Fruit fly (Drosophila melanogaster) whole organism, embryonic: Measurements from ENCODE around the gene boil.
A peak's percentile ranks its signal among the peaks of the same experiment; 100 is the strongest.

Source experiments
- Atf-2 ChIP-seq: fragments of 200-800 bp; sonication (Bioruptor generic); optimal IDR thresholded peaks from 2 replicates; lab custom pipeline; 2016; ENCODE audit warnings: missing biosample characterization, missing genetic modification characterization
- Bgb ChIP-seq: fragments of 200-800 bp; sonication (Bioruptor generic); IDR thresholded peaks from 2 replicates; pipeline ENCODE4 v1.3.6; 2022; ENCODE audit warnings: missing biosample characterization, missing genetic modification characterization; ENCODE audit not compliant: partially characterized antibody
- CG10147 ChIP-seq: fragments of 200-800 bp; sonication (Bioruptor generic); optimal IDR thresholded peaks from 2 replicates; lab custom pipeline; 2019; ENCODE audit warnings: missing biosample characterization, mild to moderate bottlenecking, missing genetic modification characterization, moderate library complexity
- CG10209 ChIP-seq: fragments of 200-800 bp; sonication (Bioruptor generic); optimal IDR thresholded peaks from 3 replicates; lab custom pipeline; 2017; ENCODE audit warnings: missing biosample characterization, mild to moderate bottlenecking, missing genetic modification characterization, missing genetic modification reagents
- CG10431 ChIP-seq: fragments of 200-800 bp; sonication (Bioruptor generic); optimal IDR thresholded peaks from 3 replicates; lab custom pipeline; 2018; ENCODE audit warnings: missing biosample characterization, mild to moderate bottlenecking, missing genetic modification characterization
- CG11456 ChIP-seq: fragments of 200-800 bp; sonication (Bioruptor generic); IDR thresholded peaks from 3 replicates; pipeline ENCODE4 v1.3.6; 2022; ENCODE audit warnings: missing biosample characterization, missing genetic modification characterization
- CG11560 ChIP-seq: fragments of 200-800 bp; sonication (Bioruptor generic); IDR thresholded peaks from 3 replicates; pipeline ENCODE4 v1.3.6; 2022; ENCODE audit warnings: missing biosample characterization, missing genetic modification characterization
- CG1233 ChIP-seq: fragments of 200-800 bp; sonication (Bioruptor generic); optimal IDR thresholded peaks from 4 replicates; lab custom pipeline; 2018; ENCODE audit warnings: missing biosample characterization, mild to moderate bottlenecking, missing genetic modification characterization
- CG13287 ChIP-seq: fragments of 200-800 bp; sonication (Bioruptor generic); IDR thresholded peaks from 2 replicates; pipeline ENCODE4 v1.3.6; 2022; ENCODE audit warnings: missing biosample characterization, missing genetic modification characterization; ENCODE audit not compliant: partially characterized antibody
- CG15269 ChIP-seq: fragments of 200-800 bp; sonication (Bioruptor generic); optimal IDR thresholded peaks from 2 replicates; lab custom pipeline; 2018; ENCODE audit warnings: missing biosample characterization, mild to moderate bottlenecking, missing genetic modification characterization, moderate library complexity
- CG1529 ChIP-seq: fragments of 200-800 bp; sonication (Bioruptor generic); optimal IDR thresholded peaks from 3 replicates; lab custom pipeline; 2018; ENCODE audit warnings: missing biosample characterization, missing genetic modification characterization
- CG15479 ChIP-seq: fragments of 200-800 bp; sonication (Bioruptor generic); optimal IDR thresholded peaks from 3 replicates; lab custom pipeline; 2019; ENCODE audit warnings: missing biosample characterization, mild to moderate bottlenecking, missing genetic modification characterization, moderate library complexity
- CG15601 ChIP-seq: fragments of 200-800 bp; sonication (Bioruptor generic); optimal IDR thresholded peaks from 3 replicates; lab custom pipeline; 2019; ENCODE audit warnings: missing biosample characterization, mild to moderate bottlenecking, missing genetic modification characterization, moderate library complexity
- CG18599 ChIP-seq: fragments of 200-800 bp; sonication (Bioruptor generic); optimal IDR thresholded peaks from 3 replicates; lab custom pipeline; 2017; ENCODE audit warnings: missing biosample characterization, missing genetic modification characterization, mild to moderate bottlenecking, moderate library complexity, missing genetic modification reagents
- CG2120 ChIP-seq: fragments of 200-800 bp; sonication (Bioruptor generic); optimal IDR thresholded peaks from 3 replicates; lab custom pipeline; 2016; ENCODE audit warnings: missing biosample characterization, missing genetic modification characterization
- CG30020 ChIP-seq: fragments of 200-800 bp; optimal IDR thresholded peaks from 2 replicates; lab custom pipeline; 2019; ENCODE audit warnings: missing biosample characterization, mild to moderate bottlenecking, missing genetic modification characterization, moderate library complexity
- CG4328 ChIP-seq: fragments of 200-800 bp; sonication (Bioruptor generic); optimal IDR thresholded peaks from 3 replicates; lab custom pipeline; 2017; ENCODE audit warnings: missing biosample characterization, missing genetic modification reagents, missing genetic modification characterization
- CG4617 ChIP-seq: fragments of 200-800 bp; sonication (Bioruptor generic); optimal IDR thresholded peaks from 3 replicates; lab custom pipeline; 2016; ENCODE audit warnings: missing biosample characterization, missing genetic modification characterization, borderline replicate concordance
- CG6175 ChIP-seq: fragments of 200-800 bp; sonication (Bioruptor generic); IDR thresholded peaks from 3 replicates; pipeline ENCODE4 v1.3.6; 2022; ENCODE audit warnings: missing biosample characterization, missing genetic modification characterization
- CG8290 ChIP-seq, 3 experiments: fragments of 200-800 bp; sonication (Bioruptor generic); optimal IDR thresholded peaks; 2 replicates each; lab custom pipeline; 2016 to 2019; ENCODE audit warnings: missing biosample characterization in 3 of 3, missing genetic modification characterization in 3 of 3, mild to moderate bottlenecking in 2 of 3, moderate library complexity in 1 of 3
- CG8765 ChIP-seq: fragments of 200-800 bp; sonication (Bioruptor generic); IDR thresholded peaks from 2 replicates; pipeline ENCODE4 v1.3.6; 2022; ENCODE audit warnings: missing biosample characterization, missing genetic modification characterization
- CG8924 ChIP-seq: fragments of 200-800 bp; optimal IDR thresholded peaks from 3 replicates; lab custom pipeline; 2019; ENCODE audit warnings: missing biosample characterization, mild to moderate bottlenecking, missing genetic modification characterization, moderate library complexity
- CG9797 ChIP-seq: fragments of 200-800 bp; sonication (Bioruptor generic); optimal IDR thresholded peaks from 3 replicates; lab custom pipeline; 2018; ENCODE audit warnings: missing biosample characterization, mild to moderate bottlenecking, missing genetic modification characterization
- Camta ChIP-seq: fragments of 200-800 bp; sonication (Bioruptor generic); optimal IDR thresholded peaks from 2 replicates; lab custom pipeline; 2016; ENCODE audit warnings: missing biosample characterization, missing genetic modification characterization
- Dad ChIP-seq: fragments of 200-800 bp; sonication (Bioruptor generic); optimal IDR thresholded peaks from 3 replicates; lab custom pipeline; 2016; ENCODE audit warnings: missing biosample characterization, missing genetic modification characterization
- Doc3 ChIP-seq: fragments of 200-800 bp; sonication (Bioruptor generic); IDR thresholded peaks from 3 replicates; pipeline ENCODE4 v1.3.6; 2022; ENCODE audit warnings: missing biosample characterization, missing genetic modification characterization; ENCODE audit not compliant: partially characterized antibody
- Dp ChIP-seq: fragments of 200-800 bp; sonication (Bioruptor generic); optimal IDR thresholded peaks from 2 replicates; lab custom pipeline; 2018; ENCODE audit warnings: missing biosample characterization, mild to moderate bottlenecking, missing genetic modification characterization, moderate library complexity
- E2f1 ChIP-seq: fragments of 200-800 bp; sonication (Bioruptor generic); IDR thresholded peaks from 2 replicates; pipeline ENCODE4 v1.3.6; 2022; ENCODE audit warnings: missing biosample characterization, missing genetic modification characterization
- Eip74EF ChIP-seq, 2 experiments: fragments of 200-800 bp in 1 of 2; fragments of >200 bp in 1 of 2; sonication (Bioruptor generic) in 1 of 2; optimal IDR thresholded peaks; 2 replicates each; lab custom pipeline; 2017 to 2019; ENCODE audit warnings: missing biosample characterization in 2 of 2, missing genetic modification characterization in 2 of 2, mild to moderate bottlenecking in 1 of 2, moderate library complexity in 1 of 2
- Ets65A ChIP-seq: fragments of 200-800 bp; sonication (Bioruptor generic); peaks from one replicate; lab custom pipeline; 2016; ENCODE audit warnings: missing biosample characterization, missing genetic modification characterization
- Lim3 ChIP-seq: fragments of 200-800 bp; sonication (Bioruptor generic); IDR thresholded peaks from 2 replicates; pipeline ENCODE4 v1.3.6; 2022; ENCODE audit warnings: missing biosample characterization, missing genetic modification characterization
- Rfx ChIP-seq: fragments of 200-800 bp; sonication (Bioruptor generic); IDR thresholded peaks from 2 replicates; pipeline ENCODE4 v1.3.6; 2022; ENCODE audit warnings: missing biosample characterization, missing genetic modification characterization
- Sry-δ ChIP-seq: fragments of 200-800 bp; sonication (Bioruptor generic); optimal IDR thresholded peaks from 2 replicates; lab custom pipeline; 2016; ENCODE audit warnings: missing biosample characterization, missing genetic modification characterization
- Taf1 ChIP-seq: fragments of 200-800 bp; sonication (Bioruptor generic); IDR thresholded peaks from 2 replicates; pipeline ENCODE4 v1.3.6; 2022; ENCODE audit warnings: missing biosample characterization, missing genetic modification characterization
- crp ChIP-seq, 2 experiments: fragments of 200-800 bp; sonication (Bioruptor generic); optimal IDR thresholded peaks; 2 replicates in 1 of 2; 3 replicates in 1 of 2; lab custom pipeline; 2017; ENCODE audit warnings: missing biosample characterization in 2 of 2, missing genetic modification characterization in 2 of 2, mild to moderate bottlenecking in 1 of 2, moderate library complexity in 1 of 2
- dmrt11E ChIP-seq: fragments of 200-800 bp; sonication (Bioruptor generic); optimal IDR thresholded peaks from 3 replicates; lab custom pipeline; 2018; ENCODE audit warnings: missing biosample characterization, mild to moderate bottlenecking, missing genetic modification characterization, moderate library complexity
- en ChIP-seq: fragments of 200-800 bp; sonication (Bioruptor generic); optimal IDR thresholded peaks from 2 replicates; lab custom pipeline; 2016; ENCODE audit warnings: missing biosample characterization, missing genetic modification characterization
- h ChIP-seq: fragments of >200 bp; optimal IDR thresholded peaks from 2 replicates; lab custom pipeline; 2017
- her ChIP-seq: fragments of 200-800 bp; sonication (Bioruptor generic); optimal IDR thresholded peaks from 2 replicates; lab custom pipeline; 2016; ENCODE audit warnings: missing biosample characterization, missing genetic modification characterization
- hkb ChIP-seq, 2 experiments: fragments of 200-800 bp in 1 of 2; fragments of >200 bp in 1 of 2; sonication (Bioruptor generic) in 1 of 2; IDR thresholded peaks in 1 of 2; optimal IDR thresholded peaks in 1 of 2; 2 replicates each; pipeline versions ENCODE4 v1.3.6 to Lab custom; 2017 to 2022; ENCODE audit warnings: missing biosample characterization in 1 of 2, missing genetic modification characterization in 1 of 2
- jigr1 ChIP-seq: fragments of 200-800 bp; sonication (Bioruptor generic); IDR thresholded peaks from 3 replicates; pipeline ENCODE4 v1.3.6; 2022; ENCODE audit warnings: missing biosample characterization, missing genetic modification characterization
- kah ChIP-seq: fragments of 200-800 bp; sonication (Bioruptor generic); optimal IDR thresholded peaks from 2 replicates; lab custom pipeline; 2018; ENCODE audit warnings: missing biosample characterization, mild to moderate bottlenecking, missing genetic modification characterization
- mirr ChIP-seq: fragments of 200-800 bp; sonication (Bioruptor generic); optimal IDR thresholded peaks from 3 replicates; lab custom pipeline; 2018; ENCODE audit warnings: missing biosample characterization, mild to moderate bottlenecking, missing genetic modification characterization
- otp ChIP-seq: fragments of 200-800 bp; sonication (Bioruptor generic); IDR thresholded peaks from 3 replicates; pipeline ENCODE4, ENCODE4 v1.3.6; 2022; ENCODE audit warnings: missing biosample characterization, missing genetic modification characterization
- seq ChIP-seq: fragments of 200-800 bp; sonication (Bioruptor generic); IDR thresholded peaks from 2 replicates; pipeline ENCODE4 v1.3.6; 2022; ENCODE audit warnings: missing biosample characterization, missing genetic modification characterization
- slp2 ChIP-seq: fragments of 200-800 bp; sonication (Bioruptor generic); optimal IDR thresholded peaks from 2 replicates; lab custom pipeline; 2016; ENCODE audit warnings: missing biosample characterization, missing genetic modification characterization
- wek ChIP-seq: fragments of 200-800 bp; sonication (Bioruptor generic); optimal IDR thresholded peaks from 3 replicates; lab custom pipeline; 2018; ENCODE audit warnings: missing biosample characterization, mild to moderate bottlenecking, missing genetic modification characterization, moderate library complexity

Gene boil

dm6 chrX:4919040-4919881 is 43.8 kb downstream of the boil start (continued):
- TF ChIP-seq mirr (peak; percentile 63), CG10209 (GFP tag; lab: Kevin White, UChicago) (peak; percentile 80), kah (GFP tag; lab: Kevin White, UChicago) (peak; percentile 17), seq (GFP tag; lab: Robert Waterston, UW) (peak; percentile 87), h (lab: Kevin White, UChicago) (no peak), Sry-δ (GFP tag; lab: Kevin White, UChicago) (peak; percentile 20), Ets65A (GFP tag; lab: Kevin White, UChicago) (peak; percentile 98), wek (GFP tag; lab: Kevin White, UChicago) (peak; percentile 71), Bgb (GFP tag; lab: Robert Waterston, UW) (0 out of 2 replicates have a peak, but pooled peaks have one; percentile 5), Dad (GFP tag; lab: Kevin White, UChicago) (peak; percentile 78), Rfx (peak; percentile 97), CG15479 (no peak), CG13287 (GFP tag; lab: Robert Waterston, UW) (no peak), otp (GFP tag; lab: Robert Waterston, UW) (peak; percentile 70; the same call in 1 of the 3 replicates), CG9797 (GFP tag; lab: Kevin White, UChicago) (no peak), CG8924 (tag; lab: Kevin White, UChicago) (peak; percentile 72), E2f1 (GFP tag; lab: Robert Waterston, UW) (peak; percentile 84), Doc3 (no peak), Taf1 (GFP tag; lab: Robert Waterston, UW) (peak; percentile 71; the same call in 1 of the 2 replicates), Dp (GFP tag; lab: Kevin White, UChicago) (no peak), CG18599 (peak; percentile 79), Camta (GFP tag; lab: Kevin White, UChicago) (peak; percentile 54), CG10431 (peak; percentile 45), CG8765 (peak; percentile 41; the same call in 1 of the 2 replicates), Eip74EF (GFP tag; optimal IDR thresholded peaks at IDR 0.05; lab: Kevin White, UChicago) (peak in 1 of 2 experiments; percentile 44), CG15601 (tag; lab: Kevin White, UChicago) (peak; percentile 29), CG11560 (tag; lab: Robert Waterston, UW) (peak; percentile 80; the same call in 2 of the 3 replicates), crp (GFP tag; optimal IDR thresholded peaks at IDR 0.05; lab: Kevin White, UChicago) (no peak), CG4328 (GFP tag; lab: Kevin White, UChicago) (no peak), jigr1 (GFP tag; lab: Robert Waterston, UW) (peak; percentile 85), CG1529 (peak; percentile 14), CG10147 (GFP tag; lab: Kevin White, UChicago) (peak; percentile 43), Lim3 (GFP tag; lab: Robert Waterston, UW) (peak; percentile 27; the same call in 1 of the 2 replicates), en (GFP tag; lab: Kevin White, UChicago) (peak; percentile 74), CG2120 (GFP tag; lab: Kevin White, UChicago) (peak; percentile 88), dmrt11E (tag; lab: Kevin White, UChicago) (peak; percentile 48), CG6175 (GFP tag; lab: Robert Waterston, UW) (peak; percentile 77; the same call in 2 of the 3 replicates), CG4617 (peak; percentile 51), slp2 (GFP tag; lab: Kevin White, UChicago) (peak; percentile 72), hkb (optimal IDR thresholded peaks at IDR 0.05; lab: Kevin White, UChicago) (no peak), hkb (GFP tag; IDR thresholded peaks at IDR 0.05; lab: Robert Waterston, UW) (peak; percentile 86), CG11456 (GFP tag; lab: Robert Waterston, UW) (peak; percentile 94), CG8290 (GFP tag; optimal IDR thresholded peaks at IDR 0.05; lab: Kevin White, UChicago) (peak; percentile 57), CG8290 (tag; optimal IDR thresholded peaks at IDR 0.05; lab: Kevin White, UChicago) (peak in 1 of 2 experiments; percentile 98), CG15269 (tag; lab: Kevin White, UChicago) (peak; percentile 93), Atf-2 (GFP tag; lab: Kevin White, UChicago) (peak; percentile 79), CG1233 (GFP tag; lab: Kevin White, UChicago) (peak; percentile 48), CG30020 (tag; lab: Kevin White, UChicago) (no peak), her (peak; percentile 88)
